Worm (Caenorhabditis elegans): Measurements from ENCODE around the gene best-4.

ce11 chrII:33904-34303, 22.2 kb upstream of the best-4 start, which contains the start of gene F23F1.2:
- TF ChIP-seq unc-62 (GFP tag; optimal IDR thresholded peaks at IDR 0.05) (no peak), snpc-4 (tag; optimal IDR thresholded peaks at IDR 0.05) (no peak), hlh-17 (GFP tag; optimal IDR thresholded peaks at IDR 0.05; ENCODE audit: borderline replicate concordance) (no peak), nhr-76 (tag; optimal IDR thresholded peaks at IDR 0.05) (no peak), sptf-1 (tag; optimal IDR thresholded peaks at IDR 0.05) (no peak), nhr-11 (tag; optimal IDR thresholded peaks at IDR 0.05) (no peak), nhr-28 (tag; optimal IDR thresholded peaks at IDR 0.05) (no peak), pqm-1 (tag; optimal IDR thresholded peaks at IDR 0.05) (no peak)
